Worm (Caenorhabditis elegans) whole organism, L1 larva: ENCODE data around the gene tpst-1.

Source experiments
- C04F5.9 ChIP-seq: sonication (generic microtip); optimal IDR thresholded peaks from 2 replicates; lab custom pipeline; 2016; ENCODE audit warnings: missing genetic modification characterization, missing compliant biosample characterization
- C16A3.4 ChIP-seq: fragments of 150-350 bp; optimal IDR thresholded peaks from 2 replicates; lab custom pipeline; 2014; ENCODE audit warnings: missing biosample characterization, missing genetic modification characterization
- F16B12.6 ChIP-seq: fragments of 150-350 bp; optimal IDR thresholded peaks from 2 replicates; lab custom pipeline; 2014; ENCODE audit warnings: missing biosample characterization, missing genetic modification characterization
- Y116A8C.19 ChIP-seq: sonication (generic microtip); optimal IDR thresholded peaks from 2 replicates; lab custom pipeline; 2016; ENCODE audit warnings: missing compliant biosample characterization, missing genetic modification characterization, borderline replicate concordance
- aha-1 ChIP-seq: fragments of 150-350 bp; optimal IDR thresholded peaks from 2 replicates; lab custom pipeline; 2014; ENCODE audit warnings: missing biosample characterization, missing genetic modification characterization
- alr-1 ChIP-seq: fragments of 200-800 bp; sonication (Bioruptor generic); optimal IDR thresholded peaks from 2 replicates; lab custom pipeline; 2018; ENCODE audit warnings: borderline replicate concordance, mild to moderate bottlenecking, missing genetic modification characterization, missing compliant biosample characterization
- ceh-63 ChIP-seq: fragments of 200-800 bp; sonication (Bioruptor generic); optimal IDR thresholded peaks from 2 replicates; lab custom pipeline; 2018; ENCODE audit warnings: mild to moderate bottlenecking, missing genetic modification characterization, missing compliant biosample characterization
- ceh-8 ChIP-seq: fragments of 200-800 bp; sonication (Bioruptor generic); optimal IDR thresholded peaks from 2 replicates; lab custom pipeline; 2018; ENCODE audit warnings: mild to moderate bottlenecking, missing genetic modification characterization, moderate library complexity, missing compliant biosample characterization
- ceh-88 ChIP-seq: fragments of 200-800 bp; sonication (Bioruptor generic); IDR thresholded peaks from 2 replicates; pipeline ENCODE4 v1.3.6; 2022; ENCODE audit warnings: missing genetic modification characterization, missing compliant biosample characterization
- ceh-90 ChIP-seq: sonication (generic microtip); optimal IDR thresholded peaks from 2 replicates; lab custom pipeline; 2016; ENCODE audit warnings: missing genetic modification characterization, missing compliant biosample characterization
- ces-1 ChIP-seq: fragments of 150-350 bp; optimal IDR thresholded peaks from 2 replicates; lab custom pipeline; 2014; ENCODE audit warnings: missing biosample characterization, missing genetic modification reagents, missing genetic modification characterization
- dpl-1 ChIP-seq, 3 experiments: fragments of 150-350 bp in 2 of 3; sonication (generic microtip) in 1 of 3; optimal IDR thresholded peaks; 2 replicates each; lab custom pipeline; 2014 to 2017; ENCODE audit warnings: missing biosample characterization in 3 of 3, missing genetic modification characterization in 3 of 3, missing genetic modification reagents in 3 of 3
- dsc-1 ChIP-seq: sonication (generic microtip); optimal IDR thresholded peaks from 2 replicates; lab custom pipeline; 2016; ENCODE audit warnings: mild to moderate bottlenecking, missing genetic modification characterization, missing compliant biosample characterization
- efl-1 ChIP-seq, 4 experiments: fragments of 150-350 bp; optimal IDR thresholded peaks in 3 of 4; peaks in 1 of 4; 1 replicate in 1 of 4; 2 replicates in 3 of 4; lab custom pipeline; 2014; ENCODE audit warnings: missing biosample characterization in 2 of 4, missing genetic modification characterization in 2 of 4, missing genetic modification reagents in 2 of 4
- egl-27 ChIP-seq, 2 experiments: fragments of 150-350 bp in 1 of 2; sonication (generic microtip); optimal IDR thresholded peaks; 3 replicates each; lab custom pipeline; 2017 to 2018; ENCODE audit warnings: missing biosample characterization in 2 of 2, missing genetic modification characterization in 2 of 2, missing genetic modification reagents in 2 of 2
- elt-2 ChIP-seq: sonication (generic microtip); optimal IDR thresholded peaks from 2 replicates; lab custom pipeline; 2016; ENCODE audit warnings: missing genetic modification characterization, mild to moderate bottlenecking, inconsistent platforms, missing compliant biosample characterization, missing genetic modification reagents
- ets-5 ChIP-seq: fragments of 200-800 bp; sonication (Bioruptor generic); IDR thresholded peaks from 2 replicates; pipeline ENCODE4 v1.3.6; 2022; ENCODE audit warnings: missing genetic modification characterization, missing compliant biosample characterization
- fkh-10 ChIP-seq: sonication (generic microtip); optimal IDR thresholded peaks from 2 replicates; lab custom pipeline; 2017; ENCODE audit warnings: missing biosample characterization, missing genetic modification reagents, missing genetic modification characterization
- fkh-4 ChIP-seq: sonication (generic microtip); optimal IDR thresholded peaks from 2 replicates; lab custom pipeline; 2016; ENCODE audit warnings: missing compliant biosample characterization, missing genetic modification characterization, borderline replicate concordance
- fos-1 ChIP-seq: fragments of 150-350 bp; optimal IDR thresholded peaks from 2 replicates; lab custom pipeline; 2014; ENCODE audit warnings: missing biosample characterization, missing genetic modification characterization
- grh-1 ChIP-seq: fragments of 200-800 bp; sonication (Bioruptor generic); IDR thresholded peaks from 2 replicates; pipeline ENCODE4 v1.3.6; 2022; ENCODE audit warnings: missing genetic modification reagents, missing genetic modification characterization, missing compliant biosample characterization
- irx-1 ChIP-seq: sonication (generic microtip); optimal IDR thresholded peaks from 2 replicates; lab custom pipeline; 2016; ENCODE audit warnings: missing genetic modification characterization, missing compliant biosample characterization
- isw-1 ChIP-seq: fragments of 200-800 bp; sonication (Bioruptor generic); IDR thresholded peaks from 2 replicates; pipeline ENCODE4 v1.3.6; 2022; ENCODE audit warnings: missing genetic modification characterization, missing compliant biosample characterization
- lin-14 ChIP-seq: fragments of 200-800 bp; sonication (Bioruptor generic); optimal IDR thresholded peaks from 2 replicates; lab custom pipeline; 2018; ENCODE audit warnings: mild to moderate bottlenecking, missing genetic modification characterization, moderate library complexity, missing compliant biosample characterization
- lin-35 ChIP-seq, 2 experiments: fragments of 150-350 bp; optimal IDR thresholded peaks; 2 replicates each; lab custom pipeline; 2014; ENCODE audit warnings: missing biosample characterization in 2 of 2, missing genetic modification characterization in 2 of 2, missing genetic modification reagents in 2 of 2
- lir-3 ChIP-seq: sonication (generic microtip); optimal IDR thresholded peaks from 2 replicates; lab custom pipeline; 2016; ENCODE audit warnings: mild to moderate bottlenecking, missing genetic modification characterization, moderate library complexity, missing compliant biosample characterization; ENCODE audit not compliant: poor library complexity
- lsy-2 ChIP-seq, 2 experiments: fragments of 150-350 bp; optimal IDR thresholded peaks; 2 replicates each; lab custom pipeline; 2014; ENCODE audit warnings: missing biosample characterization in 2 of 2, missing genetic modification characterization in 2 of 2
- mdl-1 ChIP-seq, 2 experiments: fragments of 150-350 bp; optimal IDR thresholded peaks; 2 replicates each; lab custom pipeline; 2014 to 2017; ENCODE audit warnings: missing biosample characterization in 2 of 2, missing genetic modification characterization in 2 of 2, inconsistent platforms in 1 of 2
- mep-1 ChIP-seq: fragments of 150-350 bp; optimal IDR thresholded peaks from 2 replicates; lab custom pipeline; 2014; ENCODE audit warnings: missing biosample characterization, missing genetic modification characterization
- nhr-11 ChIP-seq: fragments of 150-350 bp; optimal IDR thresholded peaks from 2 replicates; lab custom pipeline; 2014; ENCODE audit warnings: missing biosample characterization, missing genetic modification characterization
- nhr-20 ChIP-seq: sonication (generic microtip); optimal IDR thresholded peaks from 2 replicates; lab custom pipeline; 2016; ENCODE audit warnings: mild to moderate bottlenecking, missing genetic modification characterization, missing compliant biosample characterization
- nhr-28 ChIP-seq: fragments of 150-350 bp; optimal IDR thresholded peaks from 2 replicates; lab custom pipeline; 2014; ENCODE audit warnings: missing biosample characterization, missing genetic modification characterization
- nhr-71 ChIP-seq: sonication (generic microtip); optimal IDR thresholded peaks from 2 replicates; lab custom pipeline; 2016; ENCODE audit warnings: mild to moderate bottlenecking, missing genetic modification characterization, moderate library complexity, missing compliant biosample characterization
- nhr-76 ChIP-seq: sonication (generic microtip); optimal IDR thresholded peaks from 2 replicates; lab custom pipeline; 2017; ENCODE audit warnings: missing biosample characterization, missing genetic modification characterization
- nhr-77 ChIP-seq: fragments of 150-350 bp; optimal IDR thresholded peaks from 2 replicates; lab custom pipeline; 2014; ENCODE audit warnings: missing biosample characterization, missing genetic modification characterization
- nhr-84 ChIP-seq: sonication (generic microtip); optimal IDR thresholded peaks from 2 replicates; lab custom pipeline; 2017; ENCODE audit warnings: missing biosample characterization, missing genetic modification characterization
- nhr-90 ChIP-seq: sonication (generic microtip); optimal IDR thresholded peaks from 2 replicates; lab custom pipeline; 2016; ENCODE audit warnings: mild to moderate bottlenecking, missing genetic modification characterization, missing compliant biosample characterization; ENCODE audit not compliant: poor library complexity
- rnt-1 ChIP-seq: sonication (generic microtip); optimal IDR thresholded peaks from 2 replicates; lab custom pipeline; 2016; ENCODE audit warnings: mild to moderate bottlenecking, missing genetic modification characterization, moderate library complexity, missing compliant biosample characterization
- skn-1 ChIP-seq: fragments of 150-350 bp; optimal IDR thresholded peaks from 2 replicates; lab custom pipeline; 2014; ENCODE audit warnings: missing biosample characterization, missing genetic modification characterization
- snu-23 ChIP-seq: sonication (generic microtip); optimal IDR thresholded peaks from 2 replicates; lab custom pipeline; 2016; ENCODE audit warnings: missing genetic modification characterization, missing compliant biosample characterization
- sptf-1 ChIP-seq: fragments of 150-350 bp; optimal IDR thresholded peaks from 2 replicates; lab custom pipeline; 2014; ENCODE audit warnings: missing biosample characterization, missing genetic modification characterization
- sup-37 ChIP-seq: fragments of 200-800 bp; sonication (Bioruptor generic); optimal IDR thresholded peaks from 2 replicates; lab custom pipeline; 2018; ENCODE audit warnings: mild to moderate bottlenecking, missing genetic modification characterization, missing compliant biosample characterization
- tbx-2 ChIP-seq: sonication (generic microtip); optimal IDR thresholded peaks from 2 replicates; lab custom pipeline; 2016; ENCODE audit warnings: missing genetic modification characterization, missing compliant biosample characterization
- tlp-1 ChIP-seq: fragments of 150-350 bp; optimal IDR thresholded peaks from 2 replicates; lab custom pipeline; 2014; ENCODE audit warnings: missing biosample characterization, missing genetic modification characterization
- unc-30 ChIP-seq: sonication (generic microtip); optimal IDR thresholded peaks from 2 replicates; lab custom pipeline; 2017; ENCODE audit warnings: missing biosample characterization, missing genetic modification characterization
- unc-62 ChIP-seq: fragments of 150-350 bp; optimal IDR thresholded peaks from 2 replicates; lab custom pipeline; 2014; ENCODE audit warnings: missing biosample characterization, missing genetic modification reagents, missing genetic modification characterization
- vab-15 ChIP-seq: sonication (generic microtip); optimal IDR thresholded peaks from 2 replicates; lab custom pipeline; 2017; ENCODE audit warnings: missing genotype, mild to moderate bottlenecking, missing genetic modification characterization, missing compliant biosample characterization
- xbp-1 ChIP-seq: sonication (generic microtip); optimal IDR thresholded peaks from 2 replicates; lab custom pipeline; 2016; ENCODE audit warnings: missing genetic modification characterization, missing compliant biosample characterization
- ztf-4 ChIP-seq: fragments of 150-350 bp; optimal IDR thresholded peaks from 2 replicates; lab custom pipeline; 2014; ENCODE audit warnings: missing biosample characterization, missing genetic modification characterization

tpst-1 gene

DNA sequence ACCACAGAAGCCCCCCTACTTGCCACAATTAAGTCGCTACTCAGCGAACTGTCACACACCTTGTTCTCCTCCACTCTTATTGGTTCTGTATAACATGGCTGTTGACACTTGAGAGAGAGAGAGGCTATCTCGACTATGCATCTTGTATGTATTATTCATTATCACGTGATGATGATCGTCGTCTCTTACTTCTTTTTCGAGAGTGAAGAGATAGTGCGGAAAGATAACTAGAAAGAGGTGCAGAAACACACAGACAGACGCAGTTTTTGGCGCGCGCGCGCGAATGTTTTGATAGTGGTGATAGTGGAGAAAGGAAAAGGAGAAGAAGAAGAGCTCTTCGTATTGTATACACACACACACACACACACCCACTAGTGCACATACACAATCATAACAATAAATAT is 45.1 kb downstream of the tpst-1 start (continued):
- TF ChIP-seq xbp-1 (tag; lab: Kevin White, UChicago) (peak; percentile 36), dpl-1 (GFP tag; optimal IDR thresholded peaks at IDR 0.05; lab: Kevin White, UChicago) (peak; percentile 40 to 70 (median 67)), nhr-71 (tag; lab: Kevin White, UChicago) (peak; percentile 89), lin-14 (GFP tag; lab: Kevin White, UChicago) (peak; percentile 87), mdl-1 (tag; optimal IDR thresholded peaks at IDR 0.05; lab: Kevin White, UChicago) (peak in 1 of 2 experiments; percentile 70), irx-1 (tag; lab: Kevin White, UChicago) (peak; percentile 36), elt-2 (tag; lab: Kevin White, UChicago) (peak; percentile 68), nhr-20 (tag; lab: Kevin White, UChicago) (peak; percentile 92), dsc-1 (tag; lab: Kevin White, UChicago) (peak; percentile 48), skn-1 (tag; lab: Kevin White, UChicago) (peak; percentile 63), nhr-84 (tag; lab: Kevin White, UChicago) (no peak), mep-1 (tag; lab: Kevin White, UChicago) (peak; percentile 82), ceh-90 (tag; lab: Kevin White, UChicago) (no peak), Y116A8C.19 (tag; lab: Kevin White, UChicago) (no peak), isw-1 (GFP tag; lab: Robert Waterston, UW) (no peak), tbx-2 (peak; percentile 57), lin-35 (GFP tag; optimal IDR thresholded peaks at IDR 0.05; lab: Kevin White, UChicago) (peak; percentile 43 to 89), nhr-77 (peak; percentile 67), efl-1 (optimal IDR thresholded peaks at IDR 0.05; lab: Kevin White, UChicago) (peak; percentile 47 to 55), efl-1 (GFP tag; optimal IDR thresholded peaks at IDR 0.05 in 1 of 2; lab: Kevin White, UChicago) (peak in 1 of 2 experiments; percentile 96), nhr-28 (tag; lab: Kevin White, UChicago) (no peak), nhr-11 (tag; lab: Kevin White, UChicago) (no peak), F16B12.6 (tag; lab: Kevin White, UChicago) (no peak), lir-3 (peak; percentile 23), snu-23 (GFP tag; lab: Kevin White, UChicago) (peak; percentile 73), sup-37 (GFP tag; lab: Kevin White, UChicago) (no peak), ztf-4 (tag; lab: Kevin White, UChicago) (peak; percentile 63), nhr-76 (tag; lab: Kevin White, UChicago) (no peak), nhr-90 (tag; lab: Kevin White, UChicago) (peak; percentile 88), egl-27 (tag; optimal IDR thresholded peaks at IDR 0.05; lab: Kevin White, UChicago) (peak in 1 of 2 experiments; percentile 44), ceh-63 (GFP tag; lab: Kevin White, UChicago) (no peak)

DNA sequence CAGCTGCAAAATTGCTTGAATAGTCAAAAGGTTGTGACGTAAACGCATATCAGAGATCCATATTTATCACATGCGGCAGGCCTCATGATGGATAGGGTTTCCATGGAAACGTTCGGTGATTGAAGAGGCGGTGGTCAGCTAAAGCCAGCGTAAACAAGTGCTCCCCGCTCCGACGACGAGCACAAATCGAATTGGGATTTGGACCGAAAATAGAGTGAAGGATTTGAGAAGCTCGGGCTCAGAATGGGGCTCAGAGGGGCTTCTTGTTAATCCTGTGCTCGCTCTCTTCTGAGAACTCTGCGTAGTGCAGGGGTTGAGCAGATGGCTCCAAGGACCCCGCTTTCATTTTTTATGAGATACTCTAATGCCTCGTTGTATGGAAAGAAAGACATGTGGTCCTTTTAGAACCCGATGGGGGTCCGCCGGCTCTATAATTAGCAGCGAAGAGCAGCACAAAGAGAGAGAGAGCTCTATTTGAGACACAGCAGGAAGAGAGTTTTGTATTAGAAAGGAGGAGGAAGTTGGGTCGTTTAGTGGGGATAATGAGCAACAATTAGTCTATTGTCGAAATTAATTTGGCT is 46.1 kb downstream of the tpst-1 start:
- TF ChIP-seq grh-1 (GFP tag; lab: Robert Waterston, UW) (no peak), ets-5 (GFP tag; lab: Robert Waterston, UW) (no peak), C16A3.4 (tag; lab: Kevin White, UChicago) (no peak), lsy-2 (tag; optimal IDR thresholded peaks at IDR 0.05; lab: Kevin White, UChicago) (no peak), ceh-88 (no peak), ceh-8 (GFP tag; lab: Kevin White, UChicago) (peak; percentile 57), unc-62 (no peak), fkh-4 (no peak), nhr-84 (tag; lab: Kevin White, UChicago) (no peak), egl-27 (tag; optimal IDR thresholded peaks at IDR 0.05; lab: Kevin White, UChicago) (no peak), vab-15 (tag; lab: Kevin White, UChicago) (no peak), nhr-71 (tag; lab: Kevin White, UChicago) (peak; percentile 75), mdl-1 (tag; optimal IDR thresholded peaks at IDR 0.05; lab: Kevin White, UChicago) (no peak), isw-1 (GFP tag; lab: Robert Waterston, UW) (no peak), sup-37 (GFP tag; lab: Kevin White, UChicago) (no peak), nhr-20 (tag; lab: Kevin White, UChicago) (peak; percentile 35), ces-1 (GFP tag; lab: Kevin White, UChicago) (no peak), C04F5.9 (no peak), xbp-1 (tag; lab: Kevin White, UChicago) (peak; percentile 5), tlp-1 (tag; lab: Kevin White, UChicago) (no peak), alr-1 (tag; lab: Kevin White, UChicago) (no peak), ceh-90 (tag; lab: Kevin White, UChicago) (no peak), fos-1 (tag; lab: Kevin White, UChicago) (no peak), rnt-1 (tag; lab: Kevin White, UChicago) (no peak), fkh-10 (GFP tag; lab: Kevin White, UChicago) (no peak), unc-30 (no peak), aha-1 (no peak), lin-35 (GFP tag; optimal IDR thresholded peaks at IDR 0.05; lab: Kevin White, UChicago) (no peak), nhr-90 (tag; lab: Kevin White, UChicago) (no peak), sptf-1 (tag; lab: Kevin White, UChicago) (no peak)
